Fruit fly (Drosophila melanogaster) whole organism, embryonic: Measurements from ENCODE around the gene CG44869.

Source experiments
- CG13123 ChIP-seq: fragments of 200-800 bp; sonication (Bioruptor generic); optimal IDR thresholded peaks from 2 replicates; lab custom pipeline; 2016; ENCODE audit warnings: missing biosample characterization, missing genetic modification characterization
- CG15514 ChIP-seq: fragments of 200-800 bp; sonication (Bioruptor generic); optimal IDR thresholded peaks from 3 replicates; lab custom pipeline; 2017; ENCODE audit warnings: missing biosample characterization, missing genetic modification characterization, mild to moderate bottlenecking, moderate library complexity, missing genetic modification reagents
- Doc3 ChIP-seq: fragments of 200-800 bp; sonication (Bioruptor generic); IDR thresholded peaks from 3 replicates; pipeline ENCODE4 v1.3.6; 2022; ENCODE audit warnings: missing biosample characterization, missing genetic modification characterization; ENCODE audit not compliant: partially characterized antibody
- MTF-1 ChIP-seq: fragments of 200-800 bp; sonication (Bioruptor generic); optimal IDR thresholded peaks from 2 replicates; lab custom pipeline; 2018; ENCODE audit warnings: missing biosample characterization, mild to moderate bottlenecking, missing genetic modification characterization, borderline replicate concordance
- Myb ChIP-seq: fragments of 200-800 bp; sonication (Bioruptor generic); optimal IDR thresholded peaks from 2 replicates; lab custom pipeline; 2016; ENCODE audit warnings: missing biosample characterization, missing genetic modification characterization
- chm ChIP-seq: fragments of 200-800 bp; sonication (Bioruptor generic); IDR thresholded peaks from 2 replicates; pipeline ENCODE4 v1.3.6; 2022; ENCODE audit warnings: missing biosample characterization, missing genetic modification characterization
- sr ChIP-seq: fragments of 200-800 bp; sonication (Bioruptor generic); IDR thresholded peaks from 3 replicates; pipeline ENCODE4 v1.3.6; 2022; ENCODE audit warnings: missing biosample characterization, missing genetic modification characterization

- TF ChIP-seq chm (no peak), CG13123 (GFP tag; lab: Kevin White, UChicago) (no peak), Doc3 (GFP tag; lab: Robert Waterston, UW) (no peak), MTF-1 (GFP tag; lab: Kevin White, UChicago) (no peak), Myb (GFP tag; lab: Kevin White, UChicago) (no peak), sr (GFP tag; lab: Robert Waterston, UW) (no peak), CG15514 (GFP tag; lab: Kevin White, UChicago) (no peak)
Measured at dm6 chr2L:15386075-15386474, 32.1 kb downstream of the CG44869 start.
